Worm (Caenorhabditis elegans) whole organism, L1 larva: ENCODE data around the gene cdo-1.

Experiments used
- C16A3.4 ChIP-seq: fragments of 150-350 bp; optimal IDR thresholded peaks from 2 replicates; lab custom pipeline; 2014; ENCODE audit warnings: missing biosample characterization, missing genetic modification characterization
- C34B4.2 ChIP-seq: sonication (generic microtip); optimal IDR thresholded peaks from 2 replicates; lab custom pipeline; 2017; ENCODE audit warnings: mild to moderate bottlenecking, missing genetic modification characterization, missing compliant biosample characterization
- F16B12.6 ChIP-seq: fragments of 150-350 bp; optimal IDR thresholded peaks from 2 replicates; lab custom pipeline; 2014; ENCODE audit warnings: missing biosample characterization, missing genetic modification characterization
- aha-1 ChIP-seq: fragments of 150-350 bp; optimal IDR thresholded peaks from 2 replicates; lab custom pipeline; 2014; ENCODE audit warnings: missing biosample characterization, missing genetic modification characterization
- alr-1 ChIP-seq: fragments of 200-800 bp; sonication (Bioruptor generic); optimal IDR thresholded peaks from 2 replicates; lab custom pipeline; 2018; ENCODE audit warnings: borderline replicate concordance, mild to moderate bottlenecking, missing genetic modification characterization, missing compliant biosample characterization
- aly-2 ChIP-seq: fragments of 150-350 bp; optimal IDR thresholded peaks from 2 replicates; lab custom pipeline; 2014; ENCODE audit warnings: missing biosample characterization, missing genetic modification characterization
- ama-1 ChIP-seq: fragments of 150-350 bp; optimal IDR thresholded peaks from 2 replicates; lab custom pipeline; 2014
- blmp-1 ChIP-seq: fragments of 150-350 bp; optimal IDR thresholded peaks from 2 replicates; lab custom pipeline; 2014; ENCODE audit warnings: missing biosample characterization, missing genetic modification characterization
- ceh-63 ChIP-seq: fragments of 200-800 bp; sonication (Bioruptor generic); optimal IDR thresholded peaks from 2 replicates; lab custom pipeline; 2018; ENCODE audit warnings: mild to moderate bottlenecking, missing genetic modification characterization, missing compliant biosample characterization
- dsc-1 ChIP-seq: sonication (generic microtip); optimal IDR thresholded peaks from 2 replicates; lab custom pipeline; 2016; ENCODE audit warnings: mild to moderate bottlenecking, missing genetic modification characterization, missing compliant biosample characterization
- egl-27 ChIP-seq, 2 experiments: fragments of 150-350 bp in 1 of 2; sonication (generic microtip); optimal IDR thresholded peaks; 3 replicates each; lab custom pipeline; 2017 to 2018; ENCODE audit warnings: missing biosample characterization in 2 of 2, missing genetic modification characterization in 2 of 2, missing genetic modification reagents in 2 of 2
- elt-2 ChIP-seq: sonication (generic microtip); optimal IDR thresholded peaks from 2 replicates; lab custom pipeline; 2016; ENCODE audit warnings: missing genetic modification characterization, mild to moderate bottlenecking, inconsistent platforms, missing compliant biosample characterization, missing genetic modification reagents
- elt-3 ChIP-seq, 6 experiments: fragments of 150-350 bp in 1 of 6; sonication (generic microtip); optimal IDR thresholded peaks; 2 replicates each; lab custom pipeline; 2017 to 2018; ENCODE audit warnings: missing biosample characterization in 6 of 6, missing genetic modification characterization in 6 of 6, inconsistent platforms in 1 of 6
- fkh-10 ChIP-seq: sonication (generic microtip); optimal IDR thresholded peaks from 2 replicates; lab custom pipeline; 2017; ENCODE audit warnings: missing biosample characterization, missing genetic modification reagents, missing genetic modification characterization
- fkh-4 ChIP-seq: sonication (generic microtip); optimal IDR thresholded peaks from 2 replicates; lab custom pipeline; 2016; ENCODE audit warnings: missing compliant biosample characterization, missing genetic modification characterization, borderline replicate concordance
- fkh-8 ChIP-seq: sonication (generic microtip); optimal IDR thresholded peaks from 2 replicates; lab custom pipeline; 2016; ENCODE audit warnings: mild to moderate bottlenecking, missing genetic modification characterization, missing compliant biosample characterization
- fos-1 ChIP-seq: fragments of 150-350 bp; optimal IDR thresholded peaks from 2 replicates; lab custom pipeline; 2014; ENCODE audit warnings: missing biosample characterization, missing genetic modification characterization
- grh-1 ChIP-seq: fragments of 200-800 bp; sonication (Bioruptor generic); IDR thresholded peaks from 2 replicates; pipeline ENCODE4 v1.3.6; 2022; ENCODE audit warnings: missing genetic modification reagents, missing genetic modification characterization, missing compliant biosample characterization
- hlh-17 ChIP-seq: fragments of 200-800 bp; sonication (Bioruptor generic); optimal IDR thresholded peaks from 2 replicates; lab custom pipeline; 2018; ENCODE audit warnings: missing genetic modification characterization, mild to moderate bottlenecking, missing compliant biosample characterization, moderate library complexity, borderline replicate concordance
- hlh-4 ChIP-seq: sonication (generic microtip); optimal IDR thresholded peaks from 2 replicates; lab custom pipeline; 2016; ENCODE audit warnings: mild to moderate bottlenecking, missing genetic modification characterization, missing compliant biosample characterization
- irx-1 ChIP-seq: sonication (generic microtip); optimal IDR thresholded peaks from 2 replicates; lab custom pipeline; 2016; ENCODE audit warnings: missing genetic modification characterization, missing compliant biosample characterization
- lin-14 ChIP-seq: fragments of 200-800 bp; sonication (Bioruptor generic); optimal IDR thresholded peaks from 2 replicates; lab custom pipeline; 2018; ENCODE audit warnings: mild to moderate bottlenecking, missing genetic modification characterization, moderate library complexity, missing compliant biosample characterization
- lin-39 ChIP-seq: fragments of 150-350 bp; optimal IDR thresholded peaks from 2 replicates; lab custom pipeline; 2014; ENCODE audit warnings: missing biosample characterization, missing genetic modification reagents, missing genetic modification characterization
- lir-3 ChIP-seq: sonication (generic microtip); optimal IDR thresholded peaks from 2 replicates; lab custom pipeline; 2016; ENCODE audit warnings: mild to moderate bottlenecking, missing genetic modification characterization, moderate library complexity, missing compliant biosample characterization; ENCODE audit not compliant: poor library complexity
- nhr-20 ChIP-seq: sonication (generic microtip); optimal IDR thresholded peaks from 2 replicates; lab custom pipeline; 2016; ENCODE audit warnings: mild to moderate bottlenecking, missing genetic modification characterization, missing compliant biosample characterization
- nhr-237 ChIP-seq: fragments of 150-350 bp; optimal IDR thresholded peaks from 2 replicates; lab custom pipeline; 2014; ENCODE audit warnings: missing biosample characterization, missing genetic modification characterization
- nhr-47 ChIP-seq: sonication (generic microtip); optimal IDR thresholded peaks from 2 replicates; lab custom pipeline; 2016; ENCODE audit warnings: mild to moderate bottlenecking, missing genetic modification characterization, moderate library complexity, missing compliant biosample characterization
- nhr-71 ChIP-seq: sonication (generic microtip); optimal IDR thresholded peaks from 2 replicates; lab custom pipeline; 2016; ENCODE audit warnings: mild to moderate bottlenecking, missing genetic modification characterization, moderate library complexity, missing compliant biosample characterization
- nhr-77 ChIP-seq: fragments of 150-350 bp; optimal IDR thresholded peaks from 2 replicates; lab custom pipeline; 2014; ENCODE audit warnings: missing biosample characterization, missing genetic modification characterization
- nhr-85 ChIP-seq: sonication (generic microtip); peaks from one replicate; lab custom pipeline; 2016; ENCODE audit warnings: missing genetic modification characterization, inconsistent platforms, missing compliant biosample characterization
- nhr-90 ChIP-seq: sonication (generic microtip); optimal IDR thresholded peaks from 2 replicates; lab custom pipeline; 2016; ENCODE audit warnings: mild to moderate bottlenecking, missing genetic modification characterization, missing compliant biosample characterization; ENCODE audit not compliant: poor library complexity
- pag-3 ChIP-seq: sonication (generic microtip); optimal IDR thresholded peaks from 2 replicates; lab custom pipeline; 2017; ENCODE audit warnings: missing genetic modification characterization, mild to moderate bottlenecking, missing compliant biosample characterization, antibody characterized with exemption, borderline replicate concordance; ENCODE audit not compliant: insufficient read depth
- pqm-1 ChIP-seq: sonication (generic microtip); optimal IDR thresholded peaks from 3 replicates; lab custom pipeline; 2017; ENCODE audit warnings: missing biosample characterization, missing genetic modification characterization
- skn-1 ChIP-seq: fragments of 150-350 bp; optimal IDR thresholded peaks from 2 replicates; lab custom pipeline; 2014; ENCODE audit warnings: missing biosample characterization, missing genetic modification characterization
- snpc-4 ChIP-seq: fragments of 150-350 bp; optimal IDR thresholded peaks from 2 replicates; lab custom pipeline; 2014; ENCODE audit warnings: missing biosample characterization, missing genetic modification characterization
- snu-23 ChIP-seq: sonication (generic microtip); optimal IDR thresholded peaks from 2 replicates; lab custom pipeline; 2016; ENCODE audit warnings: missing genetic modification characterization, missing compliant biosample characterization
- sox-4 ChIP-seq: sonication (generic microtip); optimal IDR thresholded peaks from 2 replicates; lab custom pipeline; 2016; ENCODE audit warnings: missing genetic modification characterization, missing compliant biosample characterization
- sptf-1 ChIP-seq: fragments of 150-350 bp; optimal IDR thresholded peaks from 2 replicates; lab custom pipeline; 2014; ENCODE audit warnings: missing biosample characterization, missing genetic modification characterization
- tbx-2 ChIP-seq: sonication (generic microtip); optimal IDR thresholded peaks from 2 replicates; lab custom pipeline; 2016; ENCODE audit warnings: missing genetic modification characterization, missing compliant biosample characterization
- tlp-1 ChIP-seq: fragments of 150-350 bp; optimal IDR thresholded peaks from 2 replicates; lab custom pipeline; 2014; ENCODE audit warnings: missing biosample characterization, missing genetic modification characterization
- unc-30 ChIP-seq: sonication (generic microtip); optimal IDR thresholded peaks from 2 replicates; lab custom pipeline; 2017; ENCODE audit warnings: missing biosample characterization, missing genetic modification characterization
- unc-98 ChIP-seq: fragments of 200-800 bp; sonication (Bioruptor generic); IDR thresholded peaks from 2 replicates; pipeline ENCODE4 v1.3.6; 2022; ENCODE audit warnings: missing genetic modification characterization, missing compliant biosample characterization
- vab-15 ChIP-seq: sonication (generic microtip); optimal IDR thresholded peaks from 2 replicates; lab custom pipeline; 2017; ENCODE audit warnings: missing genotype, mild to moderate bottlenecking, missing genetic modification characterization, missing compliant biosample characterization
- xbp-1 ChIP-seq: sonication (generic microtip); optimal IDR thresholded peaks from 2 replicates; lab custom pipeline; 2016; ENCODE audit warnings: missing genetic modification characterization, missing compliant biosample characterization
- zag-1 ChIP-seq: fragments of 150-350 bp; optimal IDR thresholded peaks from 2 replicates; lab custom pipeline; 2014; ENCODE audit warnings: missing biosample characterization, missing genetic modification characterization
- zip-4 ChIP-seq: fragments of 200-800 bp; sonication (Bioruptor generic); optimal IDR thresholded peaks from 2 replicates; lab custom pipeline; 2018; ENCODE audit warnings: mild to moderate bottlenecking, missing genetic modification characterization, moderate library complexity, missing compliant biosample characterization
- ztf-11 ChIP-seq, 2 experiments: sonication (generic microtip); optimal IDR thresholded peaks; 2 replicates each; lab custom pipeline; 2016 to 2017; ENCODE audit warnings: missing genetic modification characterization in 2 of 2, missing biosample characterization in 1 of 2, missing compliant biosample characterization in 1 of 2
- ztf-4 ChIP-seq: fragments of 150-350 bp; optimal IDR thresholded peaks from 2 replicates; lab custom pipeline; 2014; ENCODE audit warnings: missing biosample characterization, missing genetic modification characterization

cdo-1 gene

ce11 chrX:863478-863877, at the start of gene cdo-1:
Gene cdo-1 (minus strand): TSS chrX:863578.
- TF ChIP-seq snu-23 (GFP tag; lab: Kevin White, UChicago) (no peak), alr-1 (no peak)

ce11 chrX:912990-913389, 49.6 kb upstream of the cdo-1 start, which contains the start of gene F35H12.6:
Gene F35H12.6 (plus strand): TSS chrX:913290.
- no peak for TF ChIP-seq nhr-90 (tag; lab: Kevin White, UChicago)
- TF ChIP-seq fkh-4 (tag; lab: Kevin White, UChicago) = no peak
- TF ChIP-seq aly-2 (tag; lab: Kevin White, UChicago) = no peak
- no peak for TF ChIP-seq fkh-10 (GFP tag; lab: Kevin White, UChicago)
- no peak for TF ChIP-seq tlp-1 (tag; lab: Kevin White, UChicago)
- TF ChIP-seq unc-98 (GFP tag; lab: Robert Waterston, UW) = no peak
- no peak for TF ChIP-seq C16A3.4 (tag; lab: Kevin White, UChicago)
- TF ChIP-seq nhr-237 (tag; lab: Kevin White, UChicago) = no peak
- TF ChIP-seq xbp-1 (tag; lab: Kevin White, UChicago) = no peak
- TF ChIP-seq nhr-85 (tag; lab: Kevin White, UChicago) = no peak
- no peak for TF ChIP-seq nhr-20 (tag; lab: Kevin White, UChicago)

- no peak for TF ChIP-seq F16B12.6 (tag; lab: Kevin White, UChicago)
- no peak for TF ChIP-seq nhr-90 (tag; lab: Kevin White, UChicago)
- peak; percentile 31 for TF ChIP-seq nhr-71 (tag; lab: Kevin White, UChicago)
- no peak for TF ChIP-seq xbp-1 (tag; lab: Kevin White, UChicago)
- TF ChIP-seq C34B4.2 (tag; lab: Kevin White, UChicago) = no peak
- no peak for TF ChIP-seq aha-1 (tag; lab: Kevin White, UChicago)
- TF ChIP-seq sox-4 (tag; lab: Kevin White, UChicago) = no peak
- TF ChIP-seq dsc-1 (tag; lab: Kevin White, UChicago) = no peak
- TF ChIP-seq fkh-8 (tag; lab: Kevin White, UChicago) = peak; percentile 65
- no peak for TF ChIP-seq elt-2
- TF ChIP-seq vab-15 = no peak
- TF ChIP-seq unc-98 (GFP tag; lab: Robert Waterston, UW) = no peak
- no peak for TF ChIP-seq blmp-1 (tag; lab: Kevin White, UChicago)
- TF ChIP-seq ztf-11 (tag; optimal IDR thresholded peaks at IDR 0.05; lab: Kevin White, UChicago) = no peak
- no peak for TF ChIP-seq lin-39 (tag; lab: Kevin White, UChicago)
- TF ChIP-seq hlh-4 (tag; lab: Kevin White, UChicago) = no peak
- TF ChIP-seq sptf-1 (tag; lab: Kevin White, UChicago) = no peak
- TF ChIP-seq snpc-4 = no peak
- TF ChIP-seq pqm-1 (tag; lab: Kevin White, UChicago) = no peak
- no peak for TF ChIP-seq hlh-17 (GFP tag; lab: Kevin White, UChicago)
- no peak for TF ChIP-seq irx-1 (tag; lab: Kevin White, UChicago)
- TF ChIP-seq ceh-63 = no peak
- no peak for TF ChIP-seq fkh-10 (GFP tag; lab: Kevin White, UChicago)
- no peak for TF ChIP-seq fos-1 (tag; lab: Kevin White, UChicago)
- no peak for TF ChIP-seq fkh-4 (tag; lab: Kevin White, UChicago)
- TF ChIP-seq nhr-77 (tag; lab: Kevin White, UChicago) = no peak
- peak; percentile 18 for TF ChIP-seq nhr-85 (tag; lab: Kevin White, UChicago)
- TF ChIP-seq lin-14 = peak; percentile 43
- TF ChIP-seq egl-27 (tag; optimal IDR thresholded peaks at IDR 0.05; lab: Kevin White, UChicago) = no peak
- TF ChIP-seq zip-4 (GFP tag; lab: Kevin White, UChicago) = no peak
- TF ChIP-seq grh-1 = no peak
- no peak for TF ChIP-seq zag-1 (tag; lab: Kevin White, UChicago)
- TF ChIP-seq ztf-4 (tag; lab: Kevin White, UChicago) = no peak
- no peak for TF ChIP-seq ama-1
- TF ChIP-seq nhr-47 (tag; lab: Kevin White, UChicago) = peak; percentile 21
- TF ChIP-seq elt-3 (tag; optimal IDR thresholded peaks at IDR 0.05; lab: Kevin White, UChicago) = no peak
- TF ChIP-seq snu-23 (GFP tag; lab: Kevin White, UChicago) = no peak
- TF ChIP-seq tbx-2 = no peak
- TF ChIP-seq pag-3 = no peak
- no peak for TF ChIP-seq skn-1 (tag; lab: Kevin White, UChicago)
- no peak for TF ChIP-seq lir-3 (tag; lab: Kevin White, UChicago)
- no peak for TF ChIP-seq unc-30 (tag; lab: Kevin White, UChicago)
These were observed 49.2 kb upstream of the cdo-1 start for ce11 chrX:912564-912963.
